Worm (Caenorhabditis elegans) whole organism, L1 larva: ENCODE results near the gene F14H3.3.

Source experiments
- C04F5.9 ChIP-seq: sonication (generic microtip); optimal IDR thresholded peaks from 2 replicates; lab custom pipeline; 2016; ENCODE audit warnings: missing genetic modification characterization, missing compliant biosample characterization
- C16A3.4 ChIP-seq: fragments of 150-350 bp; optimal IDR thresholded peaks from 2 replicates; lab custom pipeline; 2014; ENCODE audit warnings: missing biosample characterization, missing genetic modification characterization
- F16B12.6 ChIP-seq: fragments of 150-350 bp; optimal IDR thresholded peaks from 2 replicates; lab custom pipeline; 2014; ENCODE audit warnings: missing biosample characterization, missing genetic modification characterization
- Y116A8C.19 ChIP-seq: sonication (generic microtip); optimal IDR thresholded peaks from 2 replicates; lab custom pipeline; 2016; ENCODE audit warnings: missing compliant biosample characterization, missing genetic modification characterization, borderline replicate concordance
- alr-1 ChIP-seq: fragments of 200-800 bp; sonication (Bioruptor generic); optimal IDR thresholded peaks from 2 replicates; lab custom pipeline; 2018; ENCODE audit warnings: borderline replicate concordance, mild to moderate bottlenecking, missing genetic modification characterization, missing compliant biosample characterization
- aly-2 ChIP-seq: fragments of 150-350 bp; optimal IDR thresholded peaks from 2 replicates; lab custom pipeline; 2014; ENCODE audit warnings: missing biosample characterization, missing genetic modification characterization
- ama-1 ChIP-seq: fragments of 150-350 bp; optimal IDR thresholded peaks from 2 replicates; lab custom pipeline; 2014
- ceh-63 ChIP-seq: fragments of 200-800 bp; sonication (Bioruptor generic); optimal IDR thresholded peaks from 2 replicates; lab custom pipeline; 2018; ENCODE audit warnings: mild to moderate bottlenecking, missing genetic modification characterization, missing compliant biosample characterization
- ceh-90 ChIP-seq: sonication (generic microtip); optimal IDR thresholded peaks from 2 replicates; lab custom pipeline; 2016; ENCODE audit warnings: missing genetic modification characterization, missing compliant biosample characterization
- dpl-1 ChIP-seq, 3 experiments: fragments of 150-350 bp in 2 of 3; sonication (generic microtip) in 1 of 3; optimal IDR thresholded peaks; 2 replicates each; lab custom pipeline; 2014 to 2017; ENCODE audit warnings: missing biosample characterization in 3 of 3, missing genetic modification characterization in 3 of 3, missing genetic modification reagents in 3 of 3
- dsc-1 ChIP-seq: sonication (generic microtip); optimal IDR thresholded peaks from 2 replicates; lab custom pipeline; 2016; ENCODE audit warnings: mild to moderate bottlenecking, missing genetic modification characterization, missing compliant biosample characterization
- efl-1 ChIP-seq, 4 experiments: fragments of 150-350 bp; optimal IDR thresholded peaks in 3 of 4; peaks in 1 of 4; 1 replicate in 1 of 4; 2 replicates in 3 of 4; lab custom pipeline; 2014; ENCODE audit warnings: missing biosample characterization in 2 of 4, missing genetic modification characterization in 2 of 4, missing genetic modification reagents in 2 of 4
- egl-27 ChIP-seq, 2 experiments: fragments of 150-350 bp in 1 of 2; sonication (generic microtip); optimal IDR thresholded peaks; 3 replicates each; lab custom pipeline; 2017 to 2018; ENCODE audit warnings: missing biosample characterization in 2 of 2, missing genetic modification characterization in 2 of 2, missing genetic modification reagents in 2 of 2
- elt-2 ChIP-seq: sonication (generic microtip); optimal IDR thresholded peaks from 2 replicates; lab custom pipeline; 2016; ENCODE audit warnings: missing genetic modification characterization, mild to moderate bottlenecking, inconsistent platforms, missing compliant biosample characterization, missing genetic modification reagents
- elt-3 ChIP-seq, 6 experiments: fragments of 150-350 bp in 1 of 6; sonication (generic microtip); optimal IDR thresholded peaks; 2 replicates each; lab custom pipeline; 2017 to 2018; ENCODE audit warnings: missing biosample characterization in 6 of 6, missing genetic modification characterization in 6 of 6, inconsistent platforms in 1 of 6
- fkh-4 ChIP-seq: sonication (generic microtip); optimal IDR thresholded peaks from 2 replicates; lab custom pipeline; 2016; ENCODE audit warnings: missing compliant biosample characterization, missing genetic modification characterization, borderline replicate concordance
- fos-1 ChIP-seq: fragments of 150-350 bp; optimal IDR thresholded peaks from 2 replicates; lab custom pipeline; 2014; ENCODE audit warnings: missing biosample characterization, missing genetic modification characterization
- grh-1 ChIP-seq: fragments of 200-800 bp; sonication (Bioruptor generic); IDR thresholded peaks from 2 replicates; pipeline ENCODE4 v1.3.6; 2022; ENCODE audit warnings: missing genetic modification reagents, missing genetic modification characterization, missing compliant biosample characterization
- hlh-4 ChIP-seq: sonication (generic microtip); optimal IDR thresholded peaks from 2 replicates; lab custom pipeline; 2016; ENCODE audit warnings: mild to moderate bottlenecking, missing genetic modification characterization, missing compliant biosample characterization
- hpl-2 ChIP-seq: fragments of 150-350 bp; optimal IDR thresholded peaks from 2 replicates; lab custom pipeline; 2014; ENCODE audit warnings: missing biosample characterization, missing genetic modification reagents, missing genetic modification characterization
- isw-1 ChIP-seq: fragments of 200-800 bp; sonication (Bioruptor generic); IDR thresholded peaks from 2 replicates; pipeline ENCODE4 v1.3.6; 2022; ENCODE audit warnings: missing genetic modification characterization, missing compliant biosample characterization
- jun-1 ChIP-seq: fragments of 150-350 bp; optimal IDR thresholded peaks from 2 replicates; lab custom pipeline; 2014; ENCODE audit warnings: missing biosample characterization, missing genetic modification reagents, missing genetic modification characterization
- lin-15B ChIP-seq: fragments of 150-350 bp; sonication (generic microtip); optimal IDR thresholded peaks from 3 replicates; lab custom pipeline; 2014; ENCODE audit warnings: missing biosample characterization, missing genetic modification characterization
- lin-35 ChIP-seq, 2 experiments: fragments of 150-350 bp; optimal IDR thresholded peaks; 2 replicates each; lab custom pipeline; 2014; ENCODE audit warnings: missing biosample characterization in 2 of 2, missing genetic modification characterization in 2 of 2, missing genetic modification reagents in 2 of 2
- mdl-1 ChIP-seq, 2 experiments: fragments of 150-350 bp; optimal IDR thresholded peaks; 2 replicates each; lab custom pipeline; 2014 to 2017; ENCODE audit warnings: missing biosample characterization in 2 of 2, missing genetic modification characterization in 2 of 2, inconsistent platforms in 1 of 2
- mef-2 ChIP-seq: fragments of 150-350 bp; optimal IDR thresholded peaks from 2 replicates; lab custom pipeline; 2014; ENCODE audit warnings: missing biosample characterization, missing genetic modification characterization
- mep-1 ChIP-seq: fragments of 150-350 bp; optimal IDR thresholded peaks from 2 replicates; lab custom pipeline; 2014; ENCODE audit warnings: missing biosample characterization, missing genetic modification characterization
- nhr-11 ChIP-seq: fragments of 150-350 bp; optimal IDR thresholded peaks from 2 replicates; lab custom pipeline; 2014; ENCODE audit warnings: missing biosample characterization, missing genetic modification characterization
- nhr-12 ChIP-seq: sonication (generic microtip); optimal IDR thresholded peaks from 2 replicates; lab custom pipeline; 2017; ENCODE audit warnings: missing biosample characterization, missing genetic modification characterization
- nhr-20 ChIP-seq: sonication (generic microtip); optimal IDR thresholded peaks from 2 replicates; lab custom pipeline; 2016; ENCODE audit warnings: mild to moderate bottlenecking, missing genetic modification characterization, missing compliant biosample characterization
- nhr-47 ChIP-seq: sonication (generic microtip); optimal IDR thresholded peaks from 2 replicates; lab custom pipeline; 2016; ENCODE audit warnings: mild to moderate bottlenecking, missing genetic modification characterization, moderate library complexity, missing compliant biosample characterization
- nhr-71 ChIP-seq: sonication (generic microtip); optimal IDR thresholded peaks from 2 replicates; lab custom pipeline; 2016; ENCODE audit warnings: mild to moderate bottlenecking, missing genetic modification characterization, moderate library complexity, missing compliant biosample characterization
- nhr-76 ChIP-seq: sonication (generic microtip); optimal IDR thresholded peaks from 2 replicates; lab custom pipeline; 2017; ENCODE audit warnings: missing biosample characterization, missing genetic modification characterization
- nhr-84 ChIP-seq: sonication (generic microtip); optimal IDR thresholded peaks from 2 replicates; lab custom pipeline; 2017; ENCODE audit warnings: missing biosample characterization, missing genetic modification characterization
- nhr-85 ChIP-seq: sonication (generic microtip); peaks from one replicate; lab custom pipeline; 2016; ENCODE audit warnings: missing genetic modification characterization, inconsistent platforms, missing compliant biosample characterization
- nhr-90 ChIP-seq: sonication (generic microtip); optimal IDR thresholded peaks from 2 replicates; lab custom pipeline; 2016; ENCODE audit warnings: mild to moderate bottlenecking, missing genetic modification characterization, missing compliant biosample characterization; ENCODE audit not compliant: poor library complexity
- pag-3 ChIP-seq: sonication (generic microtip); optimal IDR thresholded peaks from 2 replicates; lab custom pipeline; 2017; ENCODE audit warnings: missing genetic modification characterization, mild to moderate bottlenecking, missing compliant biosample characterization, antibody characterized with exemption, borderline replicate concordance; ENCODE audit not compliant: insufficient read depth
- rnt-1 ChIP-seq: sonication (generic microtip); optimal IDR thresholded peaks from 2 replicates; lab custom pipeline; 2016; ENCODE audit warnings: mild to moderate bottlenecking, missing genetic modification characterization, moderate library complexity, missing compliant biosample characterization
- skn-1 ChIP-seq: fragments of 150-350 bp; optimal IDR thresholded peaks from 2 replicates; lab custom pipeline; 2014; ENCODE audit warnings: missing biosample characterization, missing genetic modification characterization
- snpc-4 ChIP-seq: fragments of 150-350 bp; optimal IDR thresholded peaks from 2 replicates; lab custom pipeline; 2014; ENCODE audit warnings: missing biosample characterization, missing genetic modification characterization
- snu-23 ChIP-seq: sonication (generic microtip); optimal IDR thresholded peaks from 2 replicates; lab custom pipeline; 2016; ENCODE audit warnings: missing genetic modification characterization, missing compliant biosample characterization
- sptf-1 ChIP-seq: fragments of 150-350 bp; optimal IDR thresholded peaks from 2 replicates; lab custom pipeline; 2014; ENCODE audit warnings: missing biosample characterization, missing genetic modification characterization
- sup-37 ChIP-seq: fragments of 200-800 bp; sonication (Bioruptor generic); optimal IDR thresholded peaks from 2 replicates; lab custom pipeline; 2018; ENCODE audit warnings: mild to moderate bottlenecking, missing genetic modification characterization, missing compliant biosample characterization
- swsn-7 ChIP-seq: sonication (generic microtip); optimal IDR thresholded peaks from 2 replicates; lab custom pipeline; 2016; ENCODE audit warnings: missing genetic modification characterization, missing compliant biosample characterization
- tbx-2 ChIP-seq: sonication (generic microtip); optimal IDR thresholded peaks from 2 replicates; lab custom pipeline; 2016; ENCODE audit warnings: missing genetic modification characterization, missing compliant biosample characterization
- unc-130 ChIP-seq: fragments of 150-350 bp; optimal IDR thresholded peaks from 2 replicates; lab custom pipeline; 2017; ENCODE audit warnings: missing biosample characterization, missing genetic modification characterization, inconsistent platforms
- unc-30 ChIP-seq: sonication (generic microtip); optimal IDR thresholded peaks from 2 replicates; lab custom pipeline; 2017; ENCODE audit warnings: missing biosample characterization, missing genetic modification characterization
- unc-62 ChIP-seq: fragments of 150-350 bp; optimal IDR thresholded peaks from 2 replicates; lab custom pipeline; 2014; ENCODE audit warnings: missing biosample characterization, missing genetic modification reagents, missing genetic modification characterization
- unc-98 ChIP-seq: fragments of 200-800 bp; sonication (Bioruptor generic); IDR thresholded peaks from 2 replicates; pipeline ENCODE4 v1.3.6; 2022; ENCODE audit warnings: missing genetic modification characterization, missing compliant biosample characterization
- vab-15 ChIP-seq: sonication (generic microtip); optimal IDR thresholded peaks from 2 replicates; lab custom pipeline; 2017; ENCODE audit warnings: missing genotype, mild to moderate bottlenecking, missing genetic modification characterization, missing compliant biosample characterization
- xbp-1 ChIP-seq: sonication (generic microtip); optimal IDR thresholded peaks from 2 replicates; lab custom pipeline; 2016; ENCODE audit warnings: missing genetic modification characterization, missing compliant biosample characterization
- zip-4 ChIP-seq: fragments of 200-800 bp; sonication (Bioruptor generic); optimal IDR thresholded peaks from 2 replicates; lab custom pipeline; 2018; ENCODE audit warnings: mild to moderate bottlenecking, missing genetic modification characterization, moderate library complexity, missing compliant biosample characterization
- ztf-11 ChIP-seq, 2 experiments: sonication (generic microtip); optimal IDR thresholded peaks; 2 replicates each; lab custom pipeline; 2016 to 2017; ENCODE audit warnings: missing genetic modification characterization in 2 of 2, missing biosample characterization in 1 of 2, missing compliant biosample characterization in 1 of 2

The F14H3.3 gene

DNA sequence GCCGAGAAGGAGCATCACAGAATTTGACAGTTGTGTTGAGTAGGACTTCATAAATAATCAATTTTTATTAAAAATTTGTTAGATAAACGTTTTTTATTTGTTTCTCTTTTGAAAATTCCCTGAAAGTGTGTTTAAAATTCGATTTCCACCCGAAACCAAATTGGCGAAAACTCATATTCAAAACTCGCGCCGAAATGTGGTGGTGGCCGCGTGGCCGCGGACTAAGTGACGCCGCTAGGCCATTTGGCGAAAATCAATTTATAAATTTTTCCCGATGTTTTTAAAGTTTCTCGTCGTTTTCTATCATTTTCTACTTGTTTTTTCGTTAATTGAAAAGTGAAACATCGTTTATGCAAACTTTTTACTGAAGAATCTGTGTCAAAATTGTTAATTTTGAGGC lies 30.7 kb downstream of the F14H3.3 start:
- TF ChIP-seq nhr-71 (tag; lab: Kevin White, UChicago) (peak; percentile 73), nhr-76 (no peak), nhr-84 (no peak), swsn-7 (tag; lab: Kevin White, UChicago) (peak; percentile 52), sptf-1 (tag; lab: Kevin White, UChicago) (no peak), C16A3.4 (tag; lab: Kevin White, UChicago) (peak; percentile 1), mep-1 (tag; lab: Kevin White, UChicago) (no peak), lin-35 (GFP tag; optimal IDR thresholded peaks at IDR 0.05; lab: Kevin White, UChicago) (peak; percentile 91 to 95), elt-3 (tag; optimal IDR thresholded peaks at IDR 0.05; lab: Kevin White, UChicago) (no peak), rnt-1 (tag; lab: Kevin White, UChicago) (peak; percentile 96), hpl-2 (GFP tag; lab: Kevin White, UChicago) (no peak), nhr-20 (tag; lab: Kevin White, UChicago) (peak; percentile 56), nhr-90 (tag; lab: Kevin White, UChicago) (peak; percentile 75), hlh-4 (tag; lab: Kevin White, UChicago) (no peak), unc-130 (no peak), ztf-11 (tag; optimal IDR thresholded peaks at IDR 0.05; lab: Kevin White, UChicago) (peak in 1 of 2 experiments; percentile 82), fkh-4 (tag; lab: Kevin White, UChicago) (peak; percentile 60), zip-4 (no peak), egl-27 (tag; optimal IDR thresholded peaks at IDR 0.05; lab: Kevin White, UChicago) (no peak), nhr-85 (tag; lab: Kevin White, UChicago) (peak; percentile 76), efl-1 (optimal IDR thresholded peaks at IDR 0.05; lab: Kevin White, UChicago) (peak; percentile 92 to 95), efl-1 (GFP tag; optimal IDR thresholded peaks at IDR 0.05 in 1 of 2; lab: Kevin White, UChicago) (peak; percentile 92 to 99), unc-98 (GFP tag; lab: Robert Waterston, UW) (peak; percentile 66), jun-1 (tag; lab: Kevin White, UChicago) (no peak), pag-3 (no peak), isw-1 (GFP tag; lab: Robert Waterston, UW) (peak; percentile 49), dpl-1 (GFP tag; optimal IDR thresholded peaks at IDR 0.05; lab: Kevin White, UChicago) (peak; percentile 82 to 91 (median 88)), ceh-90 (tag; lab: Kevin White, UChicago) (peak; percentile 87), xbp-1 (peak; percentile 55), alr-1 (no peak), fos-1 (tag; lab: Kevin White, UChicago) (no peak), vab-15 (no peak), unc-62 (GFP tag; lab: Kevin White, UChicago) (no peak), snpc-4 (tag; lab: Kevin White, UChicago) (peak; percentile 68), F16B12.6 (tag; lab: Kevin White, UChicago) (no peak), snu-23 (no peak), skn-1 (peak; percentile 25), nhr-11 (no peak), C04F5.9 (tag; lab: Kevin White, UChicago) (no peak), mef-2 (tag; lab: Kevin White, UChicago) (no peak), elt-2 (tag; lab: Kevin White, UChicago) (peak; percentile 16), grh-1 (GFP tag; lab: Robert Waterston, UW) (no peak), ama-1 (lab: Kevin White, UChicago) (no peak), mdl-1 (tag; optimal IDR thresholded peaks at IDR 0.05; lab: Kevin White, UChicago) (no peak), Y116A8C.19 (tag; lab: Kevin White, UChicago) (peak; percentile 30), aly-2 (tag; lab: Kevin White, UChicago) (no peak), nhr-47 (tag; lab: Kevin White, UChicago) (peak; percentile 73), dsc-1 (tag; lab: Kevin White, UChicago) (peak; percentile 52), ceh-63 (GFP tag; lab: Kevin White, UChicago) (no peak), unc-30 (no peak), nhr-12 (no peak), sup-37 (GFP tag; lab: Kevin White, UChicago) (no peak), tbx-2 (tag; lab: Kevin White, UChicago) (no peak), lin-15B (tag; lab: Kevin White, UChicago) (no peak)
